Worm (Caenorhabditis elegans) whole organism, L4/young adult: ENCODE measurements around the gene R10F2.4.
"Not testable (repeated sequence)": the region's sequence is repeated elsewhere in the genome, so short reads cannot be mapped to it uniquely, and the experiment has no call there.

Source experiments
- W03F9.2 ChIP-seq: fragments of 150-350 bp; optimal IDR thresholded peaks from 2 replicates; lab custom pipeline; 2014; ENCODE audit warnings: missing biosample characterization, missing genetic modification characterization
- dao-5 ChIP-seq: sonication (generic microtip); optimal IDR thresholded peaks from 2 replicates; lab custom pipeline; 2016; ENCODE audit warnings: missing genotype, missing genetic modification characterization, moderate library complexity, missing compliant biosample characterization
- him-1 ChIP-seq: sonication (generic microtip); optimal IDR thresholded peaks from 2 replicates; lab custom pipeline; 2016; ENCODE audit warnings: missing genotype, missing genetic modification reagents, missing genetic modification characterization, missing compliant biosample characterization

Gene R10F2.4

DNA sequence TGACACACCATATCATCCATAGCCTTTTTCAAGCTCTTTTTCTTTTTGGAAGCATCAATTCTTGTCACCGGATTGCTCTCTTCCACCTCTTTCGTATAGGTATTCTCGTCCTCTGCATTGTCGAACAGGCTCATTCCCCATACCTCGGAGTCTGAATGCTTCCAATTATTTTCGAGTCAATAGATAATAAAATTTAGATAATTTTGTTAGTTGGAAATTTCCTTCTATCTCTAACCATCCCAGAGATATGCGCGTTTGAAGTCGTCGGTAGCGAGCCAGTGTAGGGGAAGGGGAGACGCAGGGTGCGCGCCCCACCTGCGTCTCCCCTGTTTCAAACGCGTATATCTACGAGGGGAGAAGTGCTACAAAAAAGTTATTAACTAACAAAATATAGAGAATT, 2.0 kb downstream of the R10F2.4 start:
- no peak for TF ChIP-seq dao-5 (tag; lab: Kevin White, UChicago)
- TF ChIP-seq W03F9.2 (tag; lab: Kevin White, UChicago): no peak
- TF ChIP-seq him-1 (tag; lab: Kevin White, UChicago): no peak

DNA sequence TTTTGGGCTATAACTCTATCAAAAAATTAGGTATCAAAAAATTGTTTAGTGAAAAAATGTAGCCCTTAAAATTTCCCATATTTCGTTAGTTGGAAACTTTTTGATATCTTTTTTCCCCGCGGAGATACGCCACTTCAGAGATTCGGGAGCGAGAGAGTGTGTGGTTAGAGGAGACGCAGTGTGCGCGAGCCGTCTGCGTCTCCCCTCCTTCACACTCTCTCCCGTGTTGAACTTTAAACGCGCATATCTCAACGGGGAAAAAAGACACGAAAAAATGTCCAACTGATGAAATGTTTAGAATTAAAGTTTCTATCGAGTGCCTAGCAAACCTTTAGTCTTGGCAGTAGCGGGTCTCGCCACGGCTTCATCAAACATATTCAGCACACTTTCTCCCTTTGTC, 2.6 kb downstream of the R10F2.4 start:
- no peak for TF ChIP-seq W03F9.2 (tag; lab: Kevin White, UChicago)
- TF ChIP-seq dao-5 (tag; lab: Kevin White, UChicago): no peak
- no peak for TF ChIP-seq him-1 (tag; lab: Kevin White, UChicago)

- TF ChIP-seq dao-5 (tag; lab: Kevin White, UChicago) (no peak), W03F9.2 (tag; lab: Kevin White, UChicago) (no peak), him-1 (tag; lab: Kevin White, UChicago) (no peak)
Observed at ce11 chrIII:2918655-2919054, 4.3 kb downstream of the R10F2.4 start.

DNA sequence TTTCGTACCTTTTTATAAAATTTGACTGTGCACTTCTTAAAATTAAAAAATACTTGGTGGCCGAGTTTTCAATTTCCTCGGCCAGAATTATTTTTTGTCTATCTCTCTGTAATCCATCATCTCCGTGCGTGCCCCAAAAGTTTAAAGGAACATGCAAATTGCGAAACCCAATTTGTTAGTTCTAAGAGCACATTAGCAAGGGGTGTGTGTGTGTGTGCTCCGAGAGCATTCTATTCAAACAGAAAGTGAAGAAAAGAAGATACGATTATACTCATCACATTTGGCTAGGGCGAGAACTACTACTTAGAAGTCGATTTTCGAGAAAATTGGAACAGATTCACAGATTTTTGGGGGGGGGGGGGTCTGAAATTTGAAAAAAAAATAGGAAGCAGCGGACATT, 8.9 kb downstream of the R10F2.4 start:
- TF ChIP-seq dao-5 (tag; lab: Kevin White, UChicago): no peak
- no peak for TF ChIP-seq him-1 (tag; lab: Kevin White, UChicago)
- TF ChIP-seq W03F9.2 (tag; lab: Kevin White, UChicago): no peak

DNA sequence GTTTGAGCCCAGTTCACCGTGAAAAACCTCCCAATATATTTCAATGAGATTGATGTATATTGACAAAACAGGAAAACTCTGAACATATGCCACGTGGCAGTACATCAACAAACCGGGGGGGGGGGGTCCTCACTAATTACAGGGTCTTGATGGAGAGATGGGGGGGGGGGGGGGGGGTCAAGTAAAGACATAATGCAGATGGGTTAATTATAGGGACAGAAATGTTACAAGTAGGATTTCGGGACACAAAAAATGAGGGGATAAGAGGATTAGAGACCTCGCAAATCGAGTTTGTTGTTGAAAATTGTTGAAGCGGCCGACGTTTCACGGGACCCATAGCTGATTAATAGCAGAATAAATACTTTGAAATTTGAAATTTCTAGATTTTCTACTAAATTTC, 10.0 kb downstream of the R10F2.4 start:
- TF ChIP-seq him-1 (tag; lab: Kevin White, UChicago) (no peak), dao-5 (tag; lab: Kevin White, UChicago) (no peak), W03F9.2 (tag; lab: Kevin White, UChicago) (no peak)

- TF ChIP-seq him-1 (tag; lab: Kevin White, UChicago): no peak
- TF ChIP-seq W03F9.2 (tag; lab: Kevin White, UChicago): no peak
- no peak for TF ChIP-seq dao-5 (tag; lab: Kevin White, UChicago)
Observed at ce11 chrIII:2910606-2911005, 12.3 kb downstream of the R10F2.4 start, which contains the start of gene cdh-1. Gene cdh-1 (plus strand): TSS chrIII:2910906.

ce11 chrIII:2908859-2909258, 14.1 kb downstream of the R10F2.4 start:
- no peak for TF ChIP-seq W03F9.2 (tag; lab: Kevin White, UChicago)
- TF ChIP-seq dao-5 (tag; lab: Kevin White, UChicago): no peak
- TF ChIP-seq him-1 (tag; lab: Kevin White, UChicago): no peak

- TF ChIP-seq dao-5 (tag; lab: Kevin White, UChicago) (no peak), him-1 (tag; lab: Kevin White, UChicago) (no peak), W03F9.2 (tag; lab: Kevin White, UChicago) (no peak)
Observed at ce11 chrIII:2907819-2908218, 15.1 kb downstream of the R10F2.4 start.

DNA sequence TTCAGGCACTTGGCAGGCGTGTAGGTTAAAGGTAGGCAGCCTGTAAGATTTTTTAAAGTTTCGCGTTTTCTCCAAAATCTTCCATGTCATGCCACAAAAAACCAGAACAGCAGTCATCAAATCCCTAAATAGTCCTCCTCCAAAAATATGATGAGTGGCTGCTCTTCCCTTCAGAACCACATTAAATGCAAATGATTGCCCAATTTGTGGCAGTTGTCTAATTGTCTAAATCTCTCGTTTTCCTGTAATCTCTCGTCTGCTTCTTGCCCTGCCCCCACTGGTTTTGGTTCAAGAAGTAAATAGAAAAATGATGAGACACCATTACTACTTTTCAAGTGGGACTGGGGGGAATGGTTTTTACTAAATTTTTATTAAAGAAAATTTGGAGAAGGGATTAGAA, 18.7 kb downstream of the R10F2.4 start:
- TF ChIP-seq him-1 (tag; lab: Kevin White, UChicago): no peak

DNA sequence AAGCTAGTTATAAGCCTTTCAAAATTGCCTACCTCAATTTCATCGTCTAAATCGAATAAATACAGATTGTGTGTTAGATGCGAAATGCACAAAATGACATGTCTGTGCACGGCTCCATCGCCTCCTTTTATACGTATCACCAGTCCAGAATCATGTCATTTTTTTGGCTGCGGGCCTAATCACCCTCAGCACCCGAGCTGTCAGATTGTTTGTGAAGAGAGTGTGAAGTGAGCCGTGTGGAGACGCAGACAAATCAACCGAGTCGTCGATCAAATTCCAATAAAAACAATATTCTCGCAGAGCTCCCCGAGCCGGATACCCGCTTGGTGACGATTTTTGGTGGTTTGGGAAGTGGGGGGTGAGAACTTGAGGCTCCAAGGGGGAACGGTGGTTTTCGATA, 21.8 kb downstream of the R10F2.4 start, which contains the start of gene idpa-1:
TSS of gene idpa-1 (minus strand) at position 101 of the 400 bp plus-strand sequence.
- TF ChIP-seq dao-5 (tag; lab: Kevin White, UChicago): no peak
- no peak for TF ChIP-seq him-1 (tag; lab: Kevin White, UChicago)
- TF ChIP-seq W03F9.2 (tag; lab: Kevin White, UChicago): no peak

DNA sequence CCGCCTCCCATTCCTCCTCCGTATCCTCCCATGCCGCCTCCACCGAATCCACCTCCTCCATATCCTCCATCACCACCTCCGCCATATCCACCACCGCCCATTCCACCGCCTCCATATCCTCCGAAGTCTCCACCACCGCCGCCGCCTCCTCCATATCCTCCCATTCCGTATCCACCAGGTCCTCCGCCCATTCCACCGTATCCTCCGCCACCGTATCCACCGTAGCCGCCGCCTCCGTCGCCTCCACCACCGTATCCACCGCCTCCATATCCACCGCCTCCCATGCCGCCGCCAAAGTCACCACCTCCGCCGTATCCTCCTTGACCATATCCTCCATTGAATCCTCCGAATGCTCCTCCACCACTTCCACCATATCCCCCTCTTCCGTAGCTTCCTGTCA, 23.2 kb downstream of the R10F2.4 start:
- TF ChIP-seq W03F9.2 (tag; lab: Kevin White, UChicago) (no peak), him-1 (tag; lab: Kevin White, UChicago) (no peak), dao-5 (tag; lab: Kevin White, UChicago) (no peak)

DNA sequence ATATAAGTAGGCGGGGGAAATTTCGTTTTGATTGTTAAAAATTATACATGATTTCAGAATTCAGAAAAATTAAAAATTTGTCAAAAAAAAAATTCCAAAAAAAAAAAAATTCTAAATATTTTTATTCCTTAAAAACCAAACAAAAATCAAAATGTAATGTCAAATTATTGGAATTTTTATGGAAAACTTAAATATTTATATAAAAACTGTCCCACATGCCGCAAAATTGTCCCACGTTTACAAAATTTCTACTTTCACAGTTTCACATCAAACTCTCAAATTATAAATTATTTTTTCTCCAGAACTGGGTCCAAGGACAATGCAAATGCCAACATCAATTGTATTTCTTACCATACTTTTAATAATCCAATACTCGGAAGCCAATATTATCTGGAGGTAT, 31.5 kb downstream of the R10F2.4 start, which contains the start of gene F56F11.1:
TSS of gene F56F11.1 (plus strand) at position 301 of the 400 bp plus-strand sequence.
- TF ChIP-seq dao-5 (tag; lab: Kevin White, UChicago) (no peak), him-1 (tag; lab: Kevin White, UChicago) (no peak)

DNA sequence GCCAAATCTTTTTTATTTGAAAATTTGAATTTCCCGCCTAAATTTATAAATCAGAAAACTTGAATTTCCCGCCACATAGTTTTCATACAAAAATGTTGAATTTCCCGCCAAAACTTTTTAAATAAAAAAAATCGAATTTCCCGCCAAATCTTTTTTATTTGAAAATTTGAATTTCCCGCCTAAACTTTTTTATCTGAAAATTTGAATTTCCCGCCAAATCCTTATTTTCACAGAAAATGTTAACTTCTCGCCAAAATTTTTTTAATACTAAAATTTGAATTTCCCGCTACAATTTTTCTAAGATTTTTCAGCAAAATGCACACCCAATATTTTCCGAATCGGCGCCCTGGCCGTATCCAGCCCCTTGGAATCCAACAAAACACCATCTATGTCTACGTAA, 40.9 kb downstream of the R10F2.4 start, which contains the start of gene F56F11.2:
TSS of gene F56F11.2 (plus strand) at position 301 of the 400 bp plus-strand sequence.
- TF ChIP-seq dao-5, him-1, W03F9.2 (tag; lab: Kevin White, UChicago): not testable (repeated sequence)

DNA sequence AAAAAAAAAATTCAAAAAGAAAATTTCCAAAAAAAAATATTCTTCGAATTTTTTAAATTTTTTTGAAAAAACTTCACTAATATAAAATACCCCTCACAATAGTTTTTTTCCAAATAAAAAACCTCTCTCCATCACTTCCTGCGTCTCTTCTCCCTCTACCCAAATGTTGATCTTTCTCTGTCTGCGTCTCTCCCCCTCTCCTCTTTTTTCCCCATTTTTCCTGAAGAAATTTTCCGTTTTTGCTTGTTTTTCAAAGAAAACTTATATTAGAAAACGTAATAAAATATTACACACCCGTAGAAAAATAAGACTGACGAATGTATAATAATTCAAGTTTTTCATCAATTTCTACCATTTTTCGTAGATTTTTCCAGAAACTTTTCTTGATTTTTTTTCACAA, 41.8 kb downstream of the R10F2.4 start:
- TF ChIP-seq dao-5 (tag; lab: Kevin White, UChicago) (no peak), him-1 (tag; lab: Kevin White, UChicago) (no peak), W03F9.2 (tag; lab: Kevin White, UChicago) (no peak)
